Fruit fly (Drosophila melanogaster): ENCODE measurements around the gene Flad2.

The Flad2 gene

dm6 chr2L:13366109-13366747 is 46.1 kb upstream of the Flad2 start, which contains the start of the genes Nnp-1 and Grx3 (continued):
- TF ChIP-seq Dad (GFP tag; optimal IDR thresholded peaks at IDR 0.05): no peak
- no peak for TF ChIP-seq sr (GFP tag; IDR thresholded peaks at IDR 0.05)
- no peak for TF ChIP-seq CG5245 (GFP tag; optimal IDR thresholded peaks at IDR 0.05)
- TF ChIP-seq pnt (GFP tag; optimal IDR thresholded peaks at IDR 0.05): no peak
- TF ChIP-seq CG3163 (GFP tag; optimal IDR thresholded peaks at IDR 0.05): no peak
- TF ChIP-seq Oli (tag; optimal IDR thresholded peaks at IDR 0.05): peak; percentile 27
- no peak for TF ChIP-seq CG1233 (GFP tag; optimal IDR thresholded peaks at IDR 0.05)
- TF ChIP-seq dati (GFP tag; IDR thresholded peaks at IDR 0.05): no peak
- no peak for TF ChIP-seq lov (optimal IDR thresholded peaks at IDR 0.05)
- TF ChIP-seq lov (GFP tag; IDR thresholded peaks at IDR 0.05): no peak
- TF ChIP-seq exex (tag; optimal IDR thresholded peaks at IDR 0.05): no peak
- TF ChIP-seq Poxn (GFP tag; IDR thresholded peaks at IDR 0.05): no peak
- TF ChIP-seq br (optimal IDR thresholded peaks at IDR 0.05): no peak
- TF ChIP-seq CG6175 (GFP tag; IDR thresholded peaks at IDR 0.05): no peak
- TF ChIP-seq caup (GFP tag; optimal IDR thresholded peaks at IDR 0.05; ENCODE audit: severe bottlenecking): no peak
- TF ChIP-seq disco-r (GFP tag; optimal IDR thresholded peaks at IDR 0.05): no peak
- TF ChIP-seq CG2875 (GFP tag; optimal IDR thresholded peaks at IDR 0.05): no peak
- peak; percentile 13 for TF ChIP-seq CG17186 (GFP tag; optimal IDR thresholded peaks at IDR 0.05)
- peak; percentile 62 for TF ChIP-seq CG4617 (GFP tag; optimal IDR thresholded peaks at IDR 0.05; ENCODE audit: borderline replicate concordance)
- no peak for TF ChIP-seq CG7987 (GFP tag; optimal IDR thresholded peaks at IDR 0.05)
- TF ChIP-seq CG14014 (GFP tag; IDR thresholded peaks at IDR 0.05): no peak
- peak; percentile 81 for TF ChIP-seq Med (GFP tag)
- no peak for TF ChIP-seq CG11723 (GFP tag; optimal IDR thresholded peaks at IDR 0.05)
- TF ChIP-seq Sry-β (GFP tag; optimal IDR thresholded peaks at IDR 0.05): peak; percentile 92
- TF ChIP-seq Dfd (GFP tag; optimal IDR thresholded peaks at IDR 0.05): no peak
- TF ChIP-seq CG12942 (GFP tag; optimal IDR thresholded peaks at IDR 0.05): peak; percentile 27
- no peak for TF ChIP-seq CG1647 (GFP tag; optimal IDR thresholded peaks at IDR 0.05)
- no peak for TF ChIP-seq pum (GFP tag; optimal IDR thresholded peaks at IDR 0.05)
- TF ChIP-seq hth (optimal IDR thresholded peaks at IDR 0.05): no peak
- no peak for TF ChIP-seq crc (GFP tag; optimal IDR thresholded peaks at IDR 0.05)
- TF ChIP-seq CG10321 (GFP tag; IDR thresholded peaks at IDR 0.05): no peak
- 0 out of 3 replicates have a peak, but pooled peaks have one; percentile 11 for TF ChIP-seq CG34224 (GFP tag; IDR thresholded peaks at IDR 0.05; ENCODE audit: partially characterized antibody)
- TF ChIP-seq az2 (GFP tag; optimal IDR thresholded peaks at IDR 0.05): peak; percentile 21
- no peak for TF ChIP-seq CG13123 (GFP tag; optimal IDR thresholded peaks at IDR 0.05)
- no peak for TF ChIP-seq CkIIα-i1 (GFP tag; IDR thresholded peaks at IDR 0.05)
- no peak; the same call in 1 of the 2 replicates for TF ChIP-seq CG4404 (GFP tag; IDR thresholded peaks at IDR 0.05)
- TF ChIP-seq CG1602 (GFP tag; optimal IDR thresholded peaks at IDR 0.05): peak; percentile 22
- TF ChIP-seq vnd (GFP tag; IDR thresholded peaks at IDR 0.05; ENCODE audit: partially characterized antibody): no peak
- TF ChIP-seq ap (GFP tag; IDR thresholded peaks at IDR 0.05): no peak
- TF ChIP-seq NFAT (GFP tag; IDR thresholded peaks at IDR 0.05): no peak
- TF ChIP-seq CG3407 (GFP tag; optimal IDR thresholded peaks at IDR 0.05): no peak
- TF ChIP-seq ewg (GFP tag; optimal IDR thresholded peaks at IDR 0.05): peak; percentile 24
- TF ChIP-seq en (GFP tag; optimal IDR thresholded peaks at IDR 0.05): no peak
- no peak for TF ChIP-seq mld (GFP tag; IDR thresholded peaks at IDR 0.05; ENCODE audit: partially characterized antibody)
- peak; percentile 71 for TF ChIP-seq CG9932 (GFP tag; IDR thresholded peaks at IDR 0.05)
- TF ChIP-seq CG4730 (GFP tag; IDR thresholded peaks at IDR 0.05): no peak
- no peak for TF ChIP-seq Sox102F (GFP tag; optimal IDR thresholded peaks at IDR 0.05)
- no peak for TF ChIP-seq Doc3 (GFP tag; IDR thresholded peaks at IDR 0.05; ENCODE audit: partially characterized antibody)
- TF ChIP-seq pho (GFP tag; optimal IDR thresholded peaks at IDR 0.05): peak; percentile 7
- TF ChIP-seq abd-A (tag; optimal IDR thresholded peaks at IDR 0.05): no peak
- TF ChIP-seq CG3995 (GFP tag; optimal IDR thresholded peaks at IDR 0.05): no peak
- TF ChIP-seq zen (tag; optimal IDR thresholded peaks at IDR 0.05): peak; percentile 28

Measured in whole organism, embryonic.